Worm (Caenorhabditis elegans): Measurements from ENCODE around the gene R148.5.

DNA sequence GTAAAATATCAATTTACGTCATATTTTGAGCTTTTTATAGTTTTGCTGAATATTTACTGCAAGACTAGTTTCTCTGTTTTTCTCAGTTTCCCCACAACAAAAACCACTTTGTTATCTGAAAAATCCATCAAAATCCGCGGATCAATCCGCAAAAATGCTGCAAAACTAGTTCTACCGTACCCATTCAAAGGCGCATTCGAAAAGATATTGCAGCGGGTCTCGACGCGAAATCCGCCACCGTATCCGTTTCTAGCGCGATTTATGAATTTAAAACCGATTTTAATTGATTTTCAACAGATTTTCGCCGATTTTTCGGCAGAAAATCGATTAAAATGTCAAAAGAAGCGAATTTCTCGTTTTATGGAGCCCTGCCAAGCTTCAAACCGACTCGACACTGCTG, 5.9 kb downstream of the R148.5 start, which contains the start of gene R148.4:
- TF ChIP-seq T22C8.4 (GFP tag; IDR thresholded peaks at IDR 0.05), result no peak
- TF ChIP-seq flt-1 (GFP tag; IDR thresholded peaks at IDR 0.05), result no peak
- TF ChIP-seq cog-1 (tag; optimal IDR thresholded peaks at IDR 0.05), result no peak
- no peak for TF ChIP-seq med-1 (GFP tag; optimal IDR thresholded peaks at IDR 0.05; ENCODE audit: insufficient read depth)

Data from whole organism, midembryonic.